Worm (Caenorhabditis elegans): Measurements from ENCODE around the gene T23D5.3.
"Not testable (repeated sequence)": the region's sequence is repeated elsewhere in the genome, so short reads cannot be mapped to it uniquely, and the experiment has no call there.

- TF ChIP-seq nhr-11 (tag; optimal IDR thresholded peaks at IDR 0.05); nhr-12 (tag; optimal IDR thresholded peaks at IDR 0.05); snpc-4 (tag; optimal IDR thresholded peaks at IDR 0.05); mab-5 (tag; optimal IDR thresholded peaks at IDR 0.05); R02D3.7 (tag; optimal IDR thresholded peaks at IDR 0.05); fos-1 (tag; optimal IDR thresholded peaks at IDR 0.05); unc-62 (GFP tag; optimal IDR thresholded peaks at IDR 0.05); ama-1 (optimal IDR thresholded peaks at IDR 0.05); elt-3 (tag; optimal IDR thresholded peaks at IDR 0.05); ceh-82 (tag; optimal IDR thresholded peaks at IDR 0.05); skn-1 (tag; optimal IDR thresholded peaks at IDR 0.05): not testable (repeated sequence)
Observed at ce11 chrV:15752941-15753340, 19.5 kb upstream of the T23D5.3 start, which contains the start of gene str-5.

Data from whole organism, L2 larva.